Worm (Caenorhabditis elegans) whole organism, L2 larva: ENCODE measurements around the gene pitr-4.

ENCODE experiments used
- Y55F3AM.14 ChIP-seq: fragments of 200-800 bp; sonication (Bioruptor generic); optimal IDR thresholded peaks from 2 replicates; lab custom pipeline; 2018; ENCODE audit warnings: mild to moderate bottlenecking, missing genetic modification characterization, missing compliant biosample characterization
- ZK546.5 ChIP-seq: sonication (generic microtip); optimal IDR thresholded peaks from 2 replicates; lab custom pipeline; 2017; ENCODE audit warnings: missing biosample characterization, missing genetic modification characterization
- ama-1 ChIP-seq: fragments of 150-350 bp; optimal IDR thresholded peaks from 2 replicates; lab custom pipeline; 2018; ENCODE audit warnings: inconsistent platforms
- blmp-1 ChIP-seq: sonication (generic microtip); optimal IDR thresholded peaks from 2 replicates; lab custom pipeline; 2017; ENCODE audit warnings: missing genetic modification characterization, mild to moderate bottlenecking, missing compliant biosample characterization, antibody characterized with exemption, moderate library complexity; ENCODE audit not compliant: insufficient read depth
- ceh-16 ChIP-seq: fragments of 150-350 bp; optimal IDR thresholded peaks from 2 replicates; lab custom pipeline; 2014; ENCODE audit warnings: missing biosample characterization, missing genetic modification characterization
- ceh-82 ChIP-seq: fragments of 150-350 bp; optimal IDR thresholded peaks from 2 replicates; lab custom pipeline; 2014; ENCODE audit warnings: missing biosample characterization, missing genetic modification characterization
- elt-1 ChIP-seq: fragments of 150-350 bp; optimal IDR thresholded peaks from 2 replicates; lab custom pipeline; 2014; ENCODE audit warnings: missing biosample characterization, missing genetic modification characterization
- lin-13 ChIP-seq: fragments of 150-350 bp; optimal IDR thresholded peaks from 2 replicates; lab custom pipeline; 2014; ENCODE audit warnings: missing biosample characterization, missing genetic modification reagents, missing genetic modification characterization
- nhr-6 ChIP-seq: fragments of 150-350 bp; optimal IDR thresholded peaks from 2 replicates; lab custom pipeline; 2014; ENCODE audit warnings: missing biosample characterization, missing genetic modification characterization
- skn-1 ChIP-seq: sonication (generic microtip); optimal IDR thresholded peaks from 2 replicates; lab custom pipeline; 2017; ENCODE audit warnings: missing biosample characterization, missing genetic modification characterization
- snpc-4 ChIP-seq: fragments of 150-350 bp; optimal IDR thresholded peaks from 2 replicates; lab custom pipeline; 2014; ENCODE audit warnings: missing biosample characterization, missing genetic modification characterization
- ztf-4 ChIP-seq: fragments of 150-350 bp; optimal IDR thresholded peaks from 2 replicates; lab custom pipeline; 2014; ENCODE audit warnings: missing biosample characterization, missing genetic modification characterization

- TF ChIP-seq skn-1 (tag; lab: Kevin White, UChicago): no peak
- TF ChIP-seq Y55F3AM.14 (GFP tag; lab: Kevin White, UChicago): no peak
- no peak for TF ChIP-seq snpc-4
- no peak for TF ChIP-seq blmp-1
- no peak for TF ChIP-seq ceh-16
- no peak for TF ChIP-seq ztf-4 (tag; lab: Kevin White, UChicago)
- TF ChIP-seq ama-1 (lab: Kevin White, UChicago): no peak
- TF ChIP-seq lin-13 (GFP tag; lab: Kevin White, UChicago): no peak
- no peak for TF ChIP-seq ZK546.5 (tag; lab: Kevin White, UChicago)
- TF ChIP-seq ceh-82: no peak
- TF ChIP-seq elt-1 (tag; lab: Kevin White, UChicago): no peak
- TF ChIP-seq nhr-6 (tag; lab: Kevin White, UChicago): no peak
Observed at ce11 chrV:9702755-9703154, 41.3 kb upstream of the pitr-4 start, which contains the start of gene xbx-6.
